Worm (Caenorhabditis elegans): ENCODE data around the gene Y39B6A.27.
A peak's percentile ranks its signal among the peaks of the same experiment; 100 is the strongest.

The Y39B6A.27 gene

ce11 chrV:19031456-19031855 is at the start of gene Y39B6A.27:
Gene Y39B6A.27, plus strand, starts transcription at chrV:19031756.
- TF ChIP-seq nhr-48 (tag; optimal IDR thresholded peaks at IDR 0.05) = no peak
- TF ChIP-seq lin-38 (GFP tag; IDR thresholded peaks at IDR 0.05) = no peak
- no peak for TF ChIP-seq ZK546.5 (tag; optimal IDR thresholded peaks at IDR 0.05)
- no peak for TF ChIP-seq nhr-6 (tag; optimal IDR thresholded peaks at IDR 0.05)
- no peak for TF ChIP-seq mes-2 (tag; optimal IDR thresholded peaks at IDR 0.05; ENCODE audit: poor library complexity, severe bottlenecking)
- TF ChIP-seq zip-2 (tag; optimal IDR thresholded peaks at IDR 0.05) = no peak
- no peak for TF ChIP-seq mxl-3 (GFP tag; optimal IDR thresholded peaks at IDR 0.05)
- TF ChIP-seq Y5F2A.4 (GFP tag; optimal IDR thresholded peaks at IDR 0.05) = no peak
- no peak for TF ChIP-seq lsy-2 (tag; optimal IDR thresholded peaks at IDR 0.05)
- TF ChIP-seq hlh-30 (tag; optimal IDR thresholded peaks at IDR 0.05; ENCODE audit: insufficient read depth) = no peak
- TF ChIP-seq Y75B8A.6 (GFP tag; IDR thresholded peaks at IDR 0.05) = no peak
- no peak for TF ChIP-seq ceh-28 (tag; optimal IDR thresholded peaks at IDR 0.05)
- TF ChIP-seq T26A8.4 (GFP tag; IDR thresholded peaks at IDR 0.05) = no peak
- TF ChIP-seq ztf-7 (tag; optimal IDR thresholded peaks at IDR 0.05) = no peak
- TF ChIP-seq set-16 (GFP tag; IDR thresholded peaks at IDR 0.05) = no peak
- TF ChIP-seq ceh-32 (tag; optimal IDR thresholded peaks at IDR 0.05; ENCODE audit: poor library complexity) = no peak
- TF ChIP-seq lim-7 (GFP tag; IDR thresholded peaks at IDR 0.05) = no peak
- no peak for TF ChIP-seq unc-62 (GFP tag; optimal IDR thresholded peaks at IDR 0.05 in 1 of 2)
- TF ChIP-seq unc-62 (tag; optimal IDR thresholded peaks at IDR 0.05) = no peak
- no peak for TF ChIP-seq hmg-1.1 (GFP tag; IDR thresholded peaks at IDR 0.05)
- no peak for TF ChIP-seq T20F7.1 (GFP tag; optimal IDR thresholded peaks at IDR 0.05)

- TF ChIP-seq ceh-28 (tag; optimal IDR thresholded peaks at IDR 0.05) = peak; percentile 41
Measured at ce11 chrV:18984656-18985055, 46.9 kb upstream of the Y39B6A.27 start.

DNA sequence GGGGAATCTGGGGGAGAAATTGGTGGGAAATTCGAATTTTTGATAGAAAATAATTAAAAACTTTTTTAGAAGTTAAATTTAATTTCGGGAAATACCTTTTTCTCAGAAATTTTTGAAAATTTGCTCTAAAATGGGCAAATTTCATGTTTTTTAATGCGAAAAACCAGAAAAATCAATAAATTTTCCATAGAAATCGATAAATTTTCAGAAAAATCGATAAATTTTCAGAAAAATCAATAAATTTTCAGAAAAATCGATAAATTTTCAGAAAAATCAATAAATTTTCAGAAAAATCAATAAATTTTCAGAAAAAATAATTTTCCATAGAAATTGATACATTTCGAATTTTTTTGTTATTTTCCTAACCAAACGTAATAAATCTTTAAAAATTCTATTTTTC is 45.5 kb upstream of the Y39B6A.27 start:
- TF ChIP-seq nhr-76 (tag; optimal IDR thresholded peaks at IDR 0.05) (no peak), ceh-28 (tag; optimal IDR thresholded peaks at IDR 0.05) (peak; percentile 71)

DNA sequence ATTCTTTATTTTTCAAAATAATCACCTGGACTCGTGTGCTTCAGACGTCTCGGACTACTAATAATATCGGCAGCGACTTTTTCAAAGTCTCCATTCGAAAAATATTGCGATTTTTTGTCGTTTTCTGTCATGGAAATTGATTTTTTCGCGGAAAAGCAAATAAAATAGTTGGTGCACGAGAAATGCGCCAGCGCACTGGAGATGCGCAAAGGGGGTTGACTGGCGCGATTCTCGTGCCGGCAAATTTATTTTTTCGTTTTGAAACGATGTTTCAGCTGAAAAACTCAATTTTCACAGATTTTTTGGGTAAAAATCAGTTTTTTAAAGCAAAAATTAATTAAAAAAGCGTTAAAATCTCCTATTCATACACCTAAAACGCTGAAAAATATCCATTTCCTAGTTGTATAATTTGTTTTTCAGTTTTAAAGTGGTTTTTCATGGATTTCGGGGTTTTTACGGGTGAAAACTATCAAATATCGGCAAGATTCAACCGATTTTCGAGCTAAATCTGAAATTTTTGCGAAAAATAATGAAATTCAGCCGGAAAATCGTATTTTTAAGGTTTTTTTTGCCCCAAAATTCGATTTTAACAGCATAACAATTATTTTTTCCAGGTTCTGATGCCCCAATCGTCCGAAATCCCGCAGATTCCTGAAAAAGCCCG is 41.2 kb upstream of the Y39B6A.27 start, which contains the start of the genes reps-1 and Y39B6A.37:
Gene reps-1 (minus strand): TSS at position 263 of the 664 bp plus-strand sequence.
Gene Y39B6A.37 (plus strand): TSS at position 614 of the 664 bp plus-strand sequence.
- TF ChIP-seq lim-7 (GFP tag; IDR thresholded peaks at IDR 0.05) (no peak), mxl-2 (GFP tag; conservative IDR thresholded peaks at IDR 0.05) (no peak), lin-1 (GFP tag; IDR thresholded peaks at IDR 0.05) (no peak), lin-29 (GFP tag; IDR thresholded peaks at IDR 0.05) (0 out of 2 replicates have a peak, but pooled peaks have one; percentile 36), aha-1 (tag) (peak; percentile 68), mep-1 (tag; optimal IDR thresholded peaks at IDR 0.05) (peak; percentile 77), ces-1 (GFP tag; optimal IDR thresholded peaks at IDR 0.05) (no peak), T26A8.4 (GFP tag; IDR thresholded peaks at IDR 0.05) (peak; percentile 75), snpc-1.2 (GFP tag; IDR thresholded peaks at IDR 0.05) (no peak), nhr-6 (tag; optimal IDR thresholded peaks at IDR 0.05) (peak; percentile 3), D1046.2 (GFP tag; IDR thresholded peaks at IDR 0.05) (0 out of 2 replicates have a peak, but pooled peaks have one; percentile 9), unc-39 (tag; optimal IDR thresholded peaks at IDR 0.05) (no peak), skn-1 (tag; optimal IDR thresholded peaks at IDR 0.05) (no peak), nhr-111 (GFP tag; optimal IDR thresholded peaks at IDR 0.05) (no peak), Y105C5A.15 (GFP tag; IDR thresholded peaks at IDR 0.05) (no peak), Y48G9A.11 (GFP tag; IDR thresholded peaks at IDR 0.05) (peak; percentile 57; the same call in 1 of the 2 replicates), attf-4 (tag; optimal IDR thresholded peaks at IDR 0.05) (no peak), dpl-1 (GFP tag; optimal IDR thresholded peaks at IDR 0.05) (peak; percentile 75), lin-39 (tag; optimal IDR thresholded peaks at IDR 0.05) (no peak), lsy-2 (tag; optimal IDR thresholded peaks at IDR 0.05) (peak in 1 of 2 experiments; percentile 71), vab-7 (GFP tag; IDR thresholded peaks at IDR 0.05) (no peak), ama-1 (optimal IDR thresholded peaks at IDR 0.05) (no peak), mxl-3 (GFP tag; optimal IDR thresholded peaks at IDR 0.05) (no peak), mdt-29 (GFP tag; IDR thresholded peaks at IDR 0.05) (no peak), hlh-30 (tag; optimal IDR thresholded peaks at IDR 0.05; ENCODE audit: insufficient read depth) (no peak), ceh-32 (tag; optimal IDR thresholded peaks at IDR 0.05; ENCODE audit: poor library complexity) (no peak), ceh-28 (tag; optimal IDR thresholded peaks at IDR 0.05) (no peak), daf-8 (GFP tag; IDR thresholded peaks at IDR 0.05) (no peak), pqm-1 (tag; optimal IDR thresholded peaks at IDR 0.05) (no peak), nhr-76 (tag; optimal IDR thresholded peaks at IDR 0.05) (no peak), nhr-42 (GFP tag; IDR thresholded peaks at IDR 0.05) (no peak), saeg-2 (GFP tag; IDR thresholded peaks at IDR 0.05) (no peak)
